Fruit fly (Drosophila melanogaster): ENCODE measurements around the gene CG33303.

CG33303 gene

DNA sequence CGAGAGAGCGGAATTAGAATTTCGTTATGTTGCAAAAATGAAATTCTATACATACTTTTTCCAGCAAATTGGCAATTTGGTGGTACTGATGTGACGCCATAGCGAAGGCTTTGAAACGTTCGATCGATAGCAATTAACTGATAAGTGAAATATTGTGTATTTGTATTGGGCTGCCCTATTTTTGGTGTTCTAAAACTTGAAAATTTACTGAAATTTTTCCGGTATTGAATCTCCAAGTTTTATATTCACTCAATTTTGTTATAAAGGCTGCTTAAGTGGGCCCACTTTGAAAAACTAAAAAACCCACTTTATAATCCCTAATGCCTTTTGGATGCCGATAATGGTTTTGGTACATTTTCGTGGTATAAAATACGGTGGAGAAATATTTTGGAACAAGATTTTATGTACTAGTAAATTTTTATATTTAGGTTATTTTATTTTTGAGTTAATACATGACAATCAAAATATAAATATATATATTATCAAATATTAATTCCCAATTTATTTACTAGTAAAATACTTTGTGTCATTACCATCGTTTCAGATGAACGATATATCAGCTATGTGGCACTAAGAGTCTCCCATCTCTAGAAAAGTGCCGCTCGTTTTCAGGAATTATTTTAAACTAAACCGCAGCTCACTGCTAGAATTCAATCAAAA, 13.0 kb downstream of the CG33303 start, which contains the start of the genes Cand1 and pim (continued):
- TF ChIP-seq nmo (GFP tag; optimal IDR thresholded peaks at IDR 0.05) (peak; percentile 73), Usf (GFP tag; optimal IDR thresholded peaks at IDR 0.05) (no peak), CG9932 (GFP tag; IDR thresholded peaks at IDR 0.05) (peak; percentile 52; the same call in 1 of the 2 replicates), NC2α (GFP tag; optimal IDR thresholded peaks at IDR 0.05) (no peak), eyg (GFP tag; optimal IDR thresholded peaks at IDR 0.05) (no peak), CG4820 (GFP tag; optimal IDR thresholded peaks at IDR 0.05) (no peak), Spps (tag; optimal IDR thresholded peaks at IDR 0.05) (no peak), trh (GFP tag; optimal IDR thresholded peaks at IDR 0.05) (no peak), pb (GFP tag; optimal IDR thresholded peaks at IDR 0.05) (no peak), HLHmδ (GFP tag; optimal IDR thresholded peaks at IDR 0.05) (no peak), Hand (GFP tag; optimal IDR thresholded peaks at IDR 0.05) (no peak), run (tag; optimal IDR thresholded peaks at IDR 0.05) (no peak), YL-1 (GFP tag; optimal IDR thresholded peaks at IDR 0.05) (peak; percentile 52), CG2120 (GFP tag; optimal IDR thresholded peaks at IDR 0.05) (peak; percentile 4), Dp (GFP tag; optimal IDR thresholded peaks at IDR 0.05) (peak; percentile 77), D (optimal IDR thresholded peaks at IDR 0.05) (no peak), D (GFP tag; optimal IDR thresholded peaks at IDR 0.05) (no peak), Eip74EF (GFP tag; optimal IDR thresholded peaks at IDR 0.05) (no peak), Ets65A (GFP tag) (no peak), unpg (GFP tag; optimal IDR thresholded peaks at IDR 0.05) (no peak), pfk (GFP tag; optimal IDR thresholded peaks at IDR 0.05) (peak; percentile 90), sima (GFP tag; optimal IDR thresholded peaks at IDR 0.05) (no peak), CG33557 (GFP tag; optimal IDR thresholded peaks at IDR 0.05) (peak; percentile 10), D19B (GFP tag; optimal IDR thresholded peaks at IDR 0.05) (no peak), nerfin-2 (GFP tag; IDR thresholded peaks at IDR 0.05; ENCODE audit: partially characterized antibody) (no peak), CG4424 (GFP tag; optimal IDR thresholded peaks at IDR 0.05) (no peak), inv (GFP tag; IDR thresholded peaks at IDR 0.05; ENCODE audit: partially characterized antibody) (peak; percentile 55), Nf-YC (tag; optimal IDR thresholded peaks at IDR 0.05) (peak; percentile 65), CG8359 (GFP tag; optimal IDR thresholded peaks at IDR 0.05; ENCODE audit: borderline replicate concordance) (no peak), Dref (GFP tag; IDR thresholded peaks at IDR 0.05) (peak; percentile 42; the same call in 1 of the 2 replicates), Dbx (GFP tag; IDR thresholded peaks at IDR 0.05) (no peak), CG8765 (GFP tag; IDR thresholded peaks at IDR 0.05) (no peak), Ada2b (GFP tag; IDR thresholded peaks at IDR 0.05) (no peak), CG11723 (GFP tag; optimal IDR thresholded peaks at IDR 0.05) (no peak), gcm (GFP tag; optimal IDR thresholded peaks at IDR 0.05) (no peak), CG13287 (GFP tag; IDR thresholded peaks at IDR 0.05; ENCODE audit: partially characterized antibody) (peak; percentile 79), CG31441 (GFP tag; IDR thresholded peaks at IDR 0.05) (no peak), grau (tag; optimal IDR thresholded peaks at IDR 0.05) (peak; percentile 26), mam (GFP tag; optimal IDR thresholded peaks at IDR 0.05) (no peak), unc-4 (GFP tag; IDR thresholded peaks at IDR 0.05; ENCODE audit: partially characterized antibody) (peak; percentile 73), CG3281 (GFP tag; optimal IDR thresholded peaks at IDR 0.05) (no peak), dmrt99B (tag; optimal IDR thresholded peaks at IDR 0.05) (no peak), TFAM (GFP tag; optimal IDR thresholded peaks at IDR 0.05) (no peak), trem (tag; optimal IDR thresholded peaks at IDR 0.05) (peak; percentile 81), Opbp (GFP tag; IDR thresholded peaks at IDR 0.05; ENCODE audit: partially characterized antibody) (no peak; the same call in 2 of the 3 replicates), CG10959 (GFP tag; IDR thresholded peaks at IDR 0.05) (no peak), CG8924 (tag; optimal IDR thresholded peaks at IDR 0.05) (peak; percentile 42), twi (tag; optimal IDR thresholded peaks at IDR 0.05) (peak; percentile 15), Abd-B (GFP tag; optimal IDR thresholded peaks at IDR 0.05) (peak; percentile 36)

Measured in whole organism, embryonic.